Worm (Caenorhabditis elegans) whole organism, mixed stage, embryonic: ENCODE results near the gene clec-243.

Experiments
- blmp-1 ChIP-seq: fragments of 150-350 bp; optimal IDR thresholded peaks from 2 replicates; lab custom pipeline; 2014; ENCODE audit warnings: missing biosample characterization, missing genetic modification characterization
- ceh-83 ChIP-seq: fragments of 200-800 bp; sonication (Bioruptor generic); optimal IDR thresholded peaks from 2 replicates; lab custom pipeline; 2018; ENCODE audit warnings: mild to moderate bottlenecking, missing genetic modification characterization, missing compliant biosample characterization
- elt-1 ChIP-seq: sonication (generic microtip); optimal IDR thresholded peaks from 2 replicates; lab custom pipeline; 2017; ENCODE audit warnings: missing genetic modification characterization, mild to moderate bottlenecking, missing compliant biosample characterization, antibody characterized with exemption, moderate library complexity, borderline replicate concordance; ENCODE audit not compliant: insufficient read depth
- nhr-28 ChIP-seq: fragments of 150-350 bp; optimal IDR thresholded peaks from 2 replicates; lab custom pipeline; 2014; ENCODE audit warnings: missing biosample characterization, missing genetic modification characterization
- nhr-76 ChIP-seq: sonication (generic microtip); optimal IDR thresholded peaks from 2 replicates; lab custom pipeline; 2017; ENCODE audit warnings: missing biosample characterization, missing genetic modification characterization
- unc-62 ChIP-seq: fragments of 150-350 bp; optimal IDR thresholded peaks from 2 replicates; lab custom pipeline; 2014; ENCODE audit warnings: missing biosample characterization, missing genetic modification reagents, missing genetic modification characterization
- ztf-11 ChIP-seq: fragments of 150-350 bp; optimal IDR thresholded peaks from 2 replicates; lab custom pipeline; 2014; ENCODE audit warnings: missing biosample characterization, missing genetic modification characterization

DNA sequence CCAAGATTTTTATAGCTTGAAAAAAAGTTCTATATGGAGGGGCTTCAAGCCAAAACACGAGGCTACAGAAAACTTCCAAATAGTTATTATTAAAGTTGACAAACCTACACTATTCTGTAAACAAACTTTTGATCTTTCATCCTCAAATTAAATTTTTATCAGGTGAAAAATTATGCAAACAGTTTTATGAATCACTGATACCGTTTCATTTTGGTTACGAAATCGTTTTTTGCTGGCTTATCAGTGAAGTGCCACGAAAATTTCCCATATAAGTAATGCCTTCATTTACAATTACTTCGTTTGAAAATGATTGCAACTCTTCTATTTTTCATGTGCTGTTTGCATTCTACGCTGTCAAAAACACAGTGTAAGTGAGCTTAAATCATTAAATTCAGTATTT is 10.0 kb downstream of the clec-243 start, which contains the start of gene T19C9.8:
- TF ChIP-seq ceh-83 (GFP tag; lab: Kevin White, UChicago): no peak
- no peak for TF ChIP-seq elt-1 (tag; lab: Kevin White, UChicago)
- no peak for TF ChIP-seq nhr-76 (tag; lab: Kevin White, UChicago)
- no peak for TF ChIP-seq blmp-1 (tag; lab: Kevin White, UChicago)
- TF ChIP-seq unc-62: no peak
- no peak for TF ChIP-seq ztf-11 (tag; lab: Kevin White, UChicago)
- TF ChIP-seq nhr-28: no peak
